Worm (Caenorhabditis elegans) whole organism, midembryonic: Measurements from ENCODE around the gene F38B6.6.
A peak's percentile ranks its signal among the peaks of the same experiment; 100 is the strongest.

Source experiments
- T22C8.4 ChIP-seq: fragments of 200-800 bp; sonication (Bioruptor generic); IDR thresholded peaks from 2 replicates; pipeline ENCODE4 v1.3.6; 2022; ENCODE audit warnings: missing genetic modification characterization, missing compliant biosample characterization
- cog-1 ChIP-seq: sonication (generic microtip); optimal IDR thresholded peaks from 2 replicates; lab custom pipeline; 2016; ENCODE audit warnings: missing genetic modification characterization, missing compliant biosample characterization
- flt-1 ChIP-seq: fragments of 200-800 bp; sonication (Bioruptor generic); IDR thresholded peaks from 2 replicates; pipeline ENCODE4 v1.3.6; 2022; ENCODE audit warnings: missing genetic modification characterization, missing compliant biosample characterization
- klf-2 ChIP-seq: fragments of 200-800 bp; sonication (Bioruptor generic); conservative IDR thresholded peaks from 2 replicates; pipeline ENCODE4 v1.3.6; 2022; ENCODE audit warnings: missing genetic modification reagents, missing genetic modification characterization, missing compliant biosample characterization
- med-1 ChIP-seq: sonication (generic microtip); optimal IDR thresholded peaks from 2 replicates; lab custom pipeline; 2017; ENCODE audit warnings: missing genetic modification characterization, mild to moderate bottlenecking, missing compliant biosample characterization, antibody characterized with exemption, missing genetic modification reagents; ENCODE audit not compliant: insufficient read depth
- ref-1 ChIP-seq: fragments of 200-800 bp; sonication (Bioruptor generic); conservative IDR thresholded peaks from 2 replicates; pipeline ENCODE4 v1.3.6; 2022; ENCODE audit warnings: missing genetic modification reagents, missing genetic modification characterization, missing compliant biosample characterization
- tab-1 ChIP-seq: fragments of 200-800 bp; sonication (Bioruptor generic); IDR thresholded peaks from 2 replicates; pipeline ENCODE4 v1.3.6; 2022; ENCODE audit warnings: missing genetic modification characterization, missing compliant biosample characterization
- ztf-23 ChIP-seq: fragments of 200-800 bp; sonication (Bioruptor generic); IDR thresholded peaks from 2 replicates; pipeline ENCODE4 v1.3.6; 2022; ENCODE audit warnings: missing genetic modification reagents, missing genetic modification characterization, missing compliant biosample characterization
- ztf-29 ChIP-seq: fragments of 200-800 bp; sonication (Bioruptor generic); IDR thresholded peaks from 2 replicates; pipeline ENCODE4 v1.3.6; 2022; ENCODE audit warnings: missing genetic modification reagents, missing genetic modification characterization, missing compliant biosample characterization

Gene F38B6.6

ce11 chrX:6689985-6690384, at the start of gene F38B6.6:
TSS of gene F38B6.6 (minus strand) at chrX:6690085.
- TF ChIP-seq cog-1: no peak
- no peak for TF ChIP-seq tab-1 (GFP tag; lab: Robert Waterston, UW)
- TF ChIP-seq ztf-23 (GFP tag; lab: Robert Waterston, UW): no peak
- TF ChIP-seq ztf-29: no peak
- TF ChIP-seq ref-1 (GFP tag; lab: Robert Waterston, UW): no peak
- TF ChIP-seq flt-1: no peak
- TF ChIP-seq T22C8.4 (GFP tag; lab: Robert Waterston, UW): no peak
- no peak for TF ChIP-seq klf-2 (GFP tag; lab: Robert Waterston, UW)
- no peak for TF ChIP-seq med-1 (GFP tag; lab: Kevin White, UChicago)

DNA sequence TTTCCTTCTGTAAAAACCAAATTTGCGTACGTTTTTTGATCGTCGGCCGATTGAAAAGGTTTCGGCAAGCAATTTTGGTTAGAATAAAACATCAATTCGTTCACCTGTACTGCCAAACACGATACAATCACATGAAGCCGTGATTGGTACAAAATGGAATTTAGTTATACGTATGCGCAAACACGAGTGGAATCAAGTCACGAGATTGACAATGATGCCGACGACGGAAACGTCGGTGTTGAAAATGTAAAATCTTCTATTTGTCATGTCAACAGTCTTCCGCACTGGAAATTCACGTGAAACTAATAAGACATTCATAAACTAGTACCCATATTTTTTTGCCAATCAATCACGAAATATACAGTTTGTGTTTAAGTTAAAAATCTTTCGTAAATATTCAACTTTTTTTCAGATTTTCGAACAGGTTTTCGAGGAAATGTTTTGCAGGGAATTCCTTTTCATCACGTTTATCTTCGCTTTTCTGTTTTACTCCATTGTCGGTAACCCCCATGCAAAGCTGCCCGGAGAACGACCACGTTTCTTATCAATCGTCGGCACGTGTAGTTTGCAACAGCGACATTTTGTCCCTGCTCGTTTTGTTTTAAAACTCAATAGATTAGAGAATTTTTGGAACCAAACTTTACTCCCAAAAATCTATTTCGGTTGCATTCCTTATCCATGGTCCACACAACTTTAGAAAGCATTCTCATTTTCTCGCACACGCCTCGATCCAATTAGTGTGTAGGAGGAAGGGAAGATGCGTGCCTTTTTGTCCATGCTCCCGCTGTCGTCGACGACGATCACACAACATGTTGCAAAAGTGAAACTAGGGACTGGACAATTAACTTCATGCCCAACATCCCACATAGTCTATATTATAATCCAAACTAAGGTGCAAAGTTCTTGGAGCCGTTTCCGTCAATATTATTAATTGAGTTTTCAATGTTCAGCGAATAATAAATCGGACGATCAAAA, 49.4 kb upstream of the F38B6.6 start:
- no peak for TF ChIP-seq ztf-23 (GFP tag; lab: Robert Waterston, UW)
- no peak for TF ChIP-seq flt-1
- no peak for TF ChIP-seq T22C8.4 (GFP tag; lab: Robert Waterston, UW)
- TF ChIP-seq cog-1: no peak
- no peak for TF ChIP-seq tab-1 (GFP tag; lab: Robert Waterston, UW)
- no peak for TF ChIP-seq med-1 (GFP tag; lab: Kevin White, UChicago)
- no peak for TF ChIP-seq klf-2 (GFP tag; lab: Robert Waterston, UW)
- TF ChIP-seq ztf-29: no peak
- TF ChIP-seq ref-1 (GFP tag; lab: Robert Waterston, UW): no peak

DNA sequence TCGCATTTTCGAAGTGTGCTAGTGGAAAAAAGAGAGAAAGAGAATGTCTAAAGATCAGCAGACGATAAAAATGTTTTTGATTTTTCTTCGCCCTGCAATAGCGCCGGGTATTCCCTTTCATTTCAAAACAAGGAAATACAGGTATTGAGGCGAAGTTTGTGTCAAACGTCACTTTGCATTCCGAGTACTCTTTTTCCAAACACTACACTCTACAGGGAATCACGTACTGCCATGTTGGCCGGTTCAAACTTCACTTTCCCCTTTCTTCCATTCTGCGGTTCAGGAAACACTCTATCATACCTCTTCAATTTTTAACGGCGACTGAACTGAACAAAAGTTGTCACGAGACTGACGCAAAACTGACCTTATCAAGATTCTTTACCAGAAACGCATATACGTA, 48.6 kb upstream of the F38B6.6 start:
- TF ChIP-seq ztf-29: no peak
- TF ChIP-seq ref-1 (GFP tag; lab: Robert Waterston, UW): no peak
- TF ChIP-seq flt-1: no peak
- no peak for TF ChIP-seq tab-1 (GFP tag; lab: Robert Waterston, UW)
- TF ChIP-seq med-1 (GFP tag; lab: Kevin White, UChicago): no peak
- TF ChIP-seq klf-2 (GFP tag; lab: Robert Waterston, UW): no peak
- no peak for TF ChIP-seq T22C8.4 (GFP tag; lab: Robert Waterston, UW)
- no peak for TF ChIP-seq cog-1
- TF ChIP-seq ztf-23 (GFP tag; lab: Robert Waterston, UW): no peak

- TF ChIP-seq ref-1 (GFP tag; lab: Robert Waterston, UW) (no peak), cog-1 (peak; percentile 64), flt-1 (no peak)
Observed at ce11 chrX:6737329-6738008, 47.6 kb upstream of the F38B6.6 start.

DNA sequence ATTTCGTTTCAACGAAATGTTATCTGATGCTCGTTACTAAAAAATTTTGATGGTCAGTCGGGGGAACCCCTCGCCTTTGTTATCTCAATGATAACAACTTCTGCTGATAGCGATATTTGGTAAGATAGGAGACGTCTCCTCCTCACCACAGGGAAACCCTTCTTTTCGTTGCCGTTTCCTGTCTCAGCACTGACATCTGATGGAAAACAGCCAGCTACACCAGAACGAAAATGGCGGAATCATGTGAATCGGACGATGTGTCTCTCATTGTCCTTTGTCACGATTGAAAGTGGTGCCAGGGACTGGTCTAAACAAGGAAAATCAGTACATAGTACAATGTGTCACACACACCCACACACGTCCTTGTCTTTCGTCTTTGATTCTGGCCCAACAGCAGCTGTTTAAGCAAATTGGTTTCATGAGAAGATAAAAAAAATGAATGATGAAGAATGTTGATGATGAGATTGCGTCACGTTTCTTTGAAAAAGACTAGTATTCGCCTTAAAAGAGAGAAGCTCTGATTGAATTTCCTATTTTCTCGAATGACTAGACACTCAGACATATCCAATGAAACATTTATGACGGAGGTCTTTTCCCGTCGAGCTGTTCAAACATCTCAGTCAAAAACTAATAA, 46.6 kb upstream of the F38B6.6 start:
- TF ChIP-seq ztf-23 (GFP tag; lab: Robert Waterston, UW): no peak
- TF ChIP-seq flt-1: no peak
- TF ChIP-seq klf-2 (GFP tag; lab: Robert Waterston, UW): no peak
- no peak for TF ChIP-seq tab-1 (GFP tag; lab: Robert Waterston, UW)
- TF ChIP-seq med-1 (GFP tag; lab: Kevin White, UChicago): no peak
- no peak for TF ChIP-seq ztf-29
- TF ChIP-seq ref-1 (GFP tag; lab: Robert Waterston, UW): no peak
- no peak for TF ChIP-seq cog-1
- no peak for TF ChIP-seq T22C8.4 (GFP tag; lab: Robert Waterston, UW)

ce11 chrX:6735494-6735893, 45.6 kb upstream of the F38B6.6 start:
- TF ChIP-seq T22C8.4 (GFP tag; lab: Robert Waterston, UW) (no peak), klf-2 (GFP tag; lab: Robert Waterston, UW) (no peak), tab-1 (GFP tag; lab: Robert Waterston, UW) (no peak), med-1 (GFP tag; lab: Kevin White, UChicago) (no peak), ztf-29 (no peak), flt-1 (no peak), ref-1 (GFP tag; lab: Robert Waterston, UW) (no peak), cog-1 (no peak), ztf-23 (GFP tag; lab: Robert Waterston, UW) (no peak)

ce11 chrX:6733201-6733600, 43.3 kb upstream of the F38B6.6 start, which contains the start of gene R03E9.2:
TSS of gene R03E9.2 (minus strand) at chrX:6733301.
- no peak for TF ChIP-seq ztf-23 (GFP tag; lab: Robert Waterston, UW)
- no peak for TF ChIP-seq tab-1 (GFP tag; lab: Robert Waterston, UW)
- TF ChIP-seq ztf-29: no peak
- no peak for TF ChIP-seq klf-2 (GFP tag; lab: Robert Waterston, UW)

DNA sequence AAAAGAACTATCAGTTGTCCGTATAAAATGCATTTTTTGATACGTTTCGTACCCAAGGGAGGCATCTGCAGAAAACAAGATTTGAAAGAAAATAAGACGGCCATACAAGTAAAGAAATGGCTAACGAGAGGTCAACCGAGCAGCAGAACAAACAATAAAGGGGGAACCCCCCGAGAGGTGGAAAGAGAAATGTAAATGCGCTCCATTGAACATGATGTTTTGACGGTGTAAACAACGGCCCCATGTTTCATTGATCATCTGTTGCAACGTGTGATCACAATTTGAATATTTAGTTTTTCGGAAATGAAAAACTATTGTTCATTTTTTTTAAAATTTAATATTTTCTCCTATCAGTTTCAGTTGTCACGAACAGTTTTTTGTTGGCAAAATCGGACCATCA, 39.7 kb upstream of the F38B6.6 start, which contains the start of gene K11G12.6:
Gene K11G12.6 (minus strand): TSS at position 65 of the 400 bp plus-strand sequence.
- TF ChIP-seq ztf-23 (GFP tag; lab: Robert Waterston, UW) (no peak), cog-1 (peak; percentile 39), tab-1 (GFP tag; lab: Robert Waterston, UW) (no peak), T22C8.4 (GFP tag; lab: Robert Waterston, UW) (no peak), flt-1 (no peak), ztf-29 (no peak), med-1 (GFP tag; lab: Kevin White, UChicago) (no peak), ref-1 (GFP tag; lab: Robert Waterston, UW) (no peak)
